Fruit fly (Drosophila melanogaster): ENCODE data around the gene CG6686.

CG6686 gene

dm6 chr2L:11949917-11950316, 37.9 kb downstream of the CG6686 start (continued):
- TF ChIP-seq yki (optimal IDR thresholded peaks at IDR 0.05) = no peak
- no peak for TF ChIP-seq C15 (GFP tag; IDR thresholded peaks at IDR 0.05)
- no peak for TF ChIP-seq sim (GFP tag; IDR thresholded peaks at IDR 0.05)
- TF ChIP-seq MESR4 (GFP tag; optimal IDR thresholded peaks at IDR 0.05) = no peak
- no peak for TF ChIP-seq inv (GFP tag; IDR thresholded peaks at IDR 0.05; ENCODE audit: partially characterized antibody)
- TF ChIP-seq sisA (GFP tag; IDR thresholded peaks at IDR 0.05) = peak; percentile 56
- peak; percentile 34; the same call in 1 of the 2 replicates for TF ChIP-seq stc (GFP tag; IDR thresholded peaks at IDR 0.05)
- TF ChIP-seq Dip3 (GFP tag; optimal IDR thresholded peaks at IDR 0.05) = no peak
- TF ChIP-seq CG13296 (GFP tag; optimal IDR thresholded peaks at IDR 0.05) = no peak
- 0 out of 2 replicates have a peak, but pooled peaks have one; percentile 8 for TF ChIP-seq Rfx (GFP tag; IDR thresholded peaks at IDR 0.05)
- TF ChIP-seq CG16863 (GFP tag; optimal IDR thresholded peaks at IDR 0.05) = no peak
- no peak for TF ChIP-seq bigmax (GFP tag; optimal IDR thresholded peaks at IDR 0.05)
- no peak for TF ChIP-seq nerfin-2 (GFP tag; IDR thresholded peaks at IDR 0.05; ENCODE audit: partially characterized antibody)
- peak; percentile 29 for TF ChIP-seq CG9437 (GFP tag; optimal IDR thresholded peaks at IDR 0.05)
- peak; percentile 52 for TF ChIP-seq lmd (GFP tag; IDR thresholded peaks at IDR 0.05)
- TF ChIP-seq Pdp1 (GFP tag; optimal IDR thresholded peaks at IDR 0.05) = peak; percentile 20 to 21
- TF ChIP-seq Optix (GFP tag; IDR thresholded peaks at IDR 0.05) = peak; percentile 41; the same call in 1 of the 3 replicates
- TF ChIP-seq trem (tag; optimal IDR thresholded peaks at IDR 0.05) = no peak
- TF ChIP-seq pho (GFP tag; optimal IDR thresholded peaks at IDR 0.05) = no peak
- peak; percentile 55 for TF ChIP-seq Ssrp (tag; optimal IDR thresholded peaks at IDR 0.05)
- no peak for TF ChIP-seq shn (GFP tag; optimal IDR thresholded peaks at IDR 0.05)
- TF ChIP-seq CG42726 (GFP tag; IDR thresholded peaks at IDR 0.05; ENCODE audit: partially characterized antibody) = no peak
- TF ChIP-seq wor (GFP tag; IDR thresholded peaks at IDR 0.05) = peak; percentile 48
- no peak for TF ChIP-seq insv (GFP tag; optimal IDR thresholded peaks at IDR 0.05)
- TF ChIP-seq tll (GFP tag; optimal IDR thresholded peaks at IDR 0.05) = no peak
- TF ChIP-seq nom (GFP tag; optimal IDR thresholded peaks at IDR 0.05) = no peak
- no peak for TF ChIP-seq Nf-YB (GFP tag; optimal IDR thresholded peaks at IDR 0.05)
- peak; percentile 30; the same call in 1 of the 2 replicates for TF ChIP-seq CG1024 (GFP tag; IDR thresholded peaks at IDR 0.05)
- TF ChIP-seq CG8089 (GFP tag; optimal IDR thresholded peaks at IDR 0.05) = no peak
- peak; percentile 55 for TF ChIP-seq CG10979 (tag; optimal IDR thresholded peaks at IDR 0.05)
- TF ChIP-seq CG15696 (tag; optimal IDR thresholded peaks at IDR 0.05) = peak; percentile 35
- peak; percentile 62; the same call in 1 of the 2 replicates for TF ChIP-seq Xrp1 (GFP tag; IDR thresholded peaks at IDR 0.05)
- peak; percentile 62 for TF ChIP-seq zen (tag; optimal IDR thresholded peaks at IDR 0.05)
- TF ChIP-seq CG16815 (GFP tag; optimal IDR thresholded peaks at IDR 0.05) = peak; percentile 0
- TF ChIP-seq crp (GFP tag; optimal IDR thresholded peaks at IDR 0.05) = no peak
- no peak for TF ChIP-seq CG6813 (GFP tag; optimal IDR thresholded peaks at IDR 0.05)
- TF ChIP-seq CG8388 (GFP tag; optimal IDR thresholded peaks at IDR 0.05) = peak; percentile 39
- TF ChIP-seq CG4854 (GFP tag; optimal IDR thresholded peaks at IDR 0.05) = no peak
- no peak for TF ChIP-seq luna (GFP tag; optimal IDR thresholded peaks at IDR 0.05)
- TF ChIP-seq abd-A (tag; optimal IDR thresholded peaks at IDR 0.05) = no peak
- TF ChIP-seq CG11247 (GFP tag; IDR thresholded peaks at IDR 0.05) = 0 out of 2 replicates have a peak, but pooled peaks have one; percentile 40
- no peak for TF ChIP-seq br (optimal IDR thresholded peaks at IDR 0.05)
- peak; percentile 47 for TF ChIP-seq phol (tag; optimal IDR thresholded peaks at IDR 0.05)
- no peak for TF ChIP-seq Ets97D (GFP tag; optimal IDR thresholded peaks at IDR 0.05)
- TF ChIP-seq CG14667 (GFP tag; IDR thresholded peaks at IDR 0.05) = peak; percentile 40; the same call in 1 of the 2 replicates
- no peak for TF ChIP-seq z (GFP tag; IDR thresholded peaks at IDR 0.05)
- no peak for TF ChIP-seq kah (GFP tag; optimal IDR thresholded peaks at IDR 0.05)
- TF ChIP-seq CG11085 (GFP tag; IDR thresholded peaks at IDR 0.05) = no peak
- TF ChIP-seq Sry-δ (GFP tag; optimal IDR thresholded peaks at IDR 0.05) = no peak
- TF ChIP-seq so (GFP tag; IDR thresholded peaks at IDR 0.05) = 0 out of 3 replicates have a peak, but pooled peaks have one; percentile 19
- TF ChIP-seq CG15269 (tag; optimal IDR thresholded peaks at IDR 0.05) = peak; percentile 35

Data from whole organism, embryonic.